Worm (Caenorhabditis elegans): ENCODE data around the gene B0252.11.

B0252.11 gene

DNA sequence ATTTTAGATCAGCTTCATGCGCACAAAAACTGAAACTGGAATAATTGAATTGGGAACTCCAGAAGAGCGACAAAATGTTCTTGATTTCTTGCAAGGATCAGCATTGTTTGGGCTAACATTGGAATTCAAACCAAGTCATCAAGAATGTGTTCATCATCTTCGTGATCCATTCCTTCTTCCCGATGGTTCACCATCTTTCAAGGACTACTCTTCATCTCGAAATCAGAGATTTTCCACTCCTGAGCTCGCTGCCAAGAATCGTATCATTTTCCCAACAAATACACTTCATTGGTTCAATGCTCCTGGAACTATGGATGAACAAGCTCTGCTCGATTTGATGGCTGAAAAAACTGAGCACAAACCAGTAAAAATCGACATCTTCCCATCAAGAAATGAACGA is 16.9 kb downstream of the B0252.11 start:
- TF ChIP-seq ceh-88 (GFP tag; IDR thresholded peaks at IDR 0.05) (no peak), nhr-47 (tag; optimal IDR thresholded peaks at IDR 0.05) (no peak), unc-62 (GFP tag; optimal IDR thresholded peaks at IDR 0.05) (no peak), pag-3 (tag; optimal IDR thresholded peaks at IDR 0.05; ENCODE audit: borderline replicate concordance, insufficient read depth) (no peak), blmp-1 (tag; optimal IDR thresholded peaks at IDR 0.05) (no peak)

DNA sequence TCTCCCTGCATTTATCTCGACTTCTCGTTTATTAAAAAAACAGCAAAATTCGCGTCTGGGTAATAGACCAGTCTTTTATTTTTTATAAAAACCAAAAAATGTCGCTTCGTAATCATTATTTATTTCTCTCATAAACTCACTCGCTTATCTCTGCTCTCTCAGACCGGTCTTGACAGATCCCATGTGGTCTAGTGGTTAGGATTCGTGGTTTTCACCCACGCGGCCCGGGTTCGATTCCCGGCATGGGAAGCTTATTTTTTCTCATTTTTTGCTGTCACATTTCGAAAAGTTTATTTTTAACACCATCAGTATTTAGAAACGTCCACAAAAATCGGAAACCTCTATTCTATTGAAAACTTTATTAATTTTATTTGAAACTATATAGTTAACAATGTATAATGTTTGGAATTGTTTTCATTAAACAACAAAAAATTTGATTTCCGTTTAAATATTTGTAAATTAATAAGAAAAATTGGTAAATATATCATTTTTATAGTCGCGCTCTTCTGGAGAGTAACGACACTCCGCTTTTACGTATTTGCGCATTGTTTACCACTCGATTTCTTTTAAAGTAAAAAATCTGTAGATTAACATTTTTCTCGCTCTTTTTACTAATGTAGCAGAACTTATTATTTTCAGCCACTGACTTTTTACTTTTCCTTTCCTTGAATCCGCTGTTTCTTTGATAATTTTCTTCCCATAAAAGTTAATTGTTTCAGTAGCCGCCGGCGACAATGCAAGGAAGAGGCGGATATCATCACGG is 19.4 kb downstream of the B0252.11 start, which contains the start of gene hrpl-1:
Gene hrpl-1, plus strand, starts transcription at position 713 of the 763 bp plus-strand sequence.
- TF ChIP-seq skn-1 (tag; optimal IDR thresholded peaks at IDR 0.05): no peak
- TF ChIP-seq C04F5.9 (tag; optimal IDR thresholded peaks at IDR 0.05): no peak
- peak; percentile 42 for TF ChIP-seq blmp-1 (tag; optimal IDR thresholded peaks at IDR 0.05)
- no peak for TF ChIP-seq lin-14 (GFP tag; optimal IDR thresholded peaks at IDR 0.05)
- TF ChIP-seq hpl-2 (GFP tag; optimal IDR thresholded peaks at IDR 0.05): no peak
- TF ChIP-seq fkh-8 (tag; optimal IDR thresholded peaks at IDR 0.05): no peak
- TF ChIP-seq unc-130 (tag; optimal IDR thresholded peaks at IDR 0.05): no peak
- no peak for TF ChIP-seq lin-39 (tag; optimal IDR thresholded peaks at IDR 0.05)
- TF ChIP-seq ceh-88 (GFP tag; IDR thresholded peaks at IDR 0.05): no peak
- no peak for TF ChIP-seq ama-1 (optimal IDR thresholded peaks at IDR 0.05)
- peak; percentile 27 for TF ChIP-seq irx-1 (tag; optimal IDR thresholded peaks at IDR 0.05)
- no peak for TF ChIP-seq hlh-17 (GFP tag; optimal IDR thresholded peaks at IDR 0.05; ENCODE audit: borderline replicate concordance)
- no peak for TF ChIP-seq jun-1 (tag; optimal IDR thresholded peaks at IDR 0.05)
- TF ChIP-seq mab-9 (GFP tag; IDR thresholded peaks at IDR 0.05): no peak
- no peak for TF ChIP-seq alr-1 (tag; optimal IDR thresholded peaks at IDR 0.05; ENCODE audit: borderline replicate concordance)
- no peak for TF ChIP-seq nhr-77 (tag; optimal IDR thresholded peaks at IDR 0.05)
- TF ChIP-seq aha-1 (tag; optimal IDR thresholded peaks at IDR 0.05): no peak
- TF ChIP-seq elt-3 (tag; optimal IDR thresholded peaks at IDR 0.05): no peak
- no peak for TF ChIP-seq egl-27 (tag; optimal IDR thresholded peaks at IDR 0.05)
- peak in 1 of 2 experiments; percentile 39 for TF ChIP-seq efl-1 (optimal IDR thresholded peaks at IDR 0.05)
- peak; percentile 56 to 67 for TF ChIP-seq efl-1 (GFP tag; optimal IDR thresholded peaks at IDR 0.05 in 1 of 2)
- TF ChIP-seq C16A3.4 (tag; optimal IDR thresholded peaks at IDR 0.05): no peak
- TF ChIP-seq nhr-19 (GFP tag; conservative IDR thresholded peaks at IDR 0.05): peak; percentile 30; the same call in 1 of the 2 replicates
- TF ChIP-seq mdl-1 (tag; optimal IDR thresholded peaks at IDR 0.05): peak in 1 of 2 experiments; percentile 26
- TF ChIP-seq zag-1 (tag; optimal IDR thresholded peaks at IDR 0.05): no peak
- no peak for TF ChIP-seq lin-13 (GFP tag; optimal IDR thresholded peaks at IDR 0.05)
- TF ChIP-seq lir-3 (tag; optimal IDR thresholded peaks at IDR 0.05; ENCODE audit: poor library complexity): no peak
- TF ChIP-seq ets-5 (GFP tag; IDR thresholded peaks at IDR 0.05): no peak
- peak in 1 of 2 experiments; percentile 74 for TF ChIP-seq lin-35 (GFP tag; optimal IDR thresholded peaks at IDR 0.05)
- no peak for TF ChIP-seq mef-2 (tag; optimal IDR thresholded peaks at IDR 0.05)
- TF ChIP-seq nhr-20 (tag; optimal IDR thresholded peaks at IDR 0.05): peak; percentile 34
- no peak for TF ChIP-seq ces-1 (GFP tag; optimal IDR thresholded peaks at IDR 0.05)
- TF ChIP-seq nhr-71 (tag; optimal IDR thresholded peaks at IDR 0.05): peak; percentile 58
- TF ChIP-seq fkh-10 (GFP tag; optimal IDR thresholded peaks at IDR 0.05): no peak
- no peak for TF ChIP-seq F16B12.6 (tag; optimal IDR thresholded peaks at IDR 0.05)
- no peak for TF ChIP-seq mep-1 (tag; optimal IDR thresholded peaks at IDR 0.05)
- TF ChIP-seq snpc-4 (tag; optimal IDR thresholded peaks at IDR 0.05): no peak
- TF ChIP-seq dpl-1 (GFP tag; optimal IDR thresholded peaks at IDR 0.05): peak in 2 of 3 experiments; percentile 30 to 54
- TF ChIP-seq nhr-84 (tag; optimal IDR thresholded peaks at IDR 0.05): no peak
- peak; percentile 48 for TF ChIP-seq nhr-47 (tag; optimal IDR thresholded peaks at IDR 0.05)
- TF ChIP-seq ztf-11 (tag; optimal IDR thresholded peaks at IDR 0.05): no peak
- TF ChIP-seq grh-1 (GFP tag; IDR thresholded peaks at IDR 0.05): no peak
- no peak for TF ChIP-seq nhr-76 (tag; optimal IDR thresholded peaks at IDR 0.05)
- no peak for TF ChIP-seq unc-30 (tag; optimal IDR thresholded peaks at IDR 0.05)
- no peak for TF ChIP-seq unc-98 (GFP tag; IDR thresholded peaks at IDR 0.05)
- no peak for TF ChIP-seq unc-62 (GFP tag; optimal IDR thresholded peaks at IDR 0.05)
- TF ChIP-seq pag-3 (tag; optimal IDR thresholded peaks at IDR 0.05; ENCODE audit: borderline replicate concordance, insufficient read depth): no peak
- no peak for TF ChIP-seq tlp-1 (tag; optimal IDR thresholded peaks at IDR 0.05)
- TF ChIP-seq tbx-2 (tag; optimal IDR thresholded peaks at IDR 0.05): no peak

Measured in whole organism, L1 larva.